Worm (Caenorhabditis elegans) whole organism, mixed stage, embryonic: ENCODE results near the gene T11F9.1.

Experiments
- M03D4.4 ChIP-seq: sonication (generic microtip); optimal IDR thresholded peaks from 2 replicates; lab custom pipeline; 2017; ENCODE audit warnings: mild to moderate bottlenecking, missing genetic modification characterization, missing compliant biosample characterization
- bed-3 ChIP-seq: fragments of 200-800 bp; sonication (Bioruptor generic); optimal IDR thresholded peaks from 3 replicates; lab custom pipeline; 2018; ENCODE audit warnings: mild to moderate bottlenecking, missing genetic modification characterization, moderate library complexity, missing compliant biosample characterization
- blmp-1 ChIP-seq: fragments of 150-350 bp; optimal IDR thresholded peaks from 2 replicates; lab custom pipeline; 2014; ENCODE audit warnings: missing biosample characterization, missing genetic modification characterization
- ceh-39 ChIP-seq: fragments of 150-350 bp; optimal IDR thresholded peaks from 2 replicates; lab custom pipeline; 2014; ENCODE audit warnings: missing biosample characterization, missing genetic modification characterization
- ceh-83 ChIP-seq: fragments of 200-800 bp; sonication (Bioruptor generic); optimal IDR thresholded peaks from 2 replicates; lab custom pipeline; 2018; ENCODE audit warnings: mild to moderate bottlenecking, missing genetic modification characterization, missing compliant biosample characterization
- ces-1 ChIP-seq: fragments of 150-350 bp; optimal IDR thresholded peaks from 2 replicates; lab custom pipeline; 2014; ENCODE audit warnings: missing biosample characterization, missing genetic modification reagents, missing genetic modification characterization
- cnd-1 ChIP-seq: fragments of 200-800 bp; sonication (Bioruptor generic); optimal IDR thresholded peaks from 2 replicates; lab custom pipeline; 2018; ENCODE audit warnings: mild to moderate bottlenecking, missing genetic modification characterization, missing compliant biosample characterization
- drap-1 ChIP-seq: fragments of 200-800 bp; sonication (Bioruptor generic); optimal IDR thresholded peaks from 3 replicates; lab custom pipeline; 2018; ENCODE audit warnings: mild to moderate bottlenecking, missing genetic modification characterization, missing compliant biosample characterization
- elt-3 ChIP-seq: fragments of 150-350 bp; optimal IDR thresholded peaks from 2 replicates; lab custom pipeline; 2014; ENCODE audit warnings: missing biosample characterization, missing genetic modification characterization
- flh-1 ChIP-seq: fragments of 200-800 bp; sonication (Bioruptor generic); optimal IDR thresholded peaks from 2 replicates; lab custom pipeline; 2018; ENCODE audit warnings: mild to moderate bottlenecking, missing genetic modification characterization, moderate library complexity, missing compliant biosample characterization
- ham-2 ChIP-seq: fragments of 200-800 bp; sonication (Bioruptor generic); optimal IDR thresholded peaks from 2 replicates; lab custom pipeline; 2018; ENCODE audit warnings: mild to moderate bottlenecking, missing genetic modification characterization, missing compliant biosample characterization
- hlh-1 ChIP-seq: fragments of 150-350 bp; optimal IDR thresholded peaks from 2 replicates; lab custom pipeline; 2014; ENCODE audit warnings: missing biosample characterization, missing genetic modification reagents, missing genetic modification characterization
- lin-13 ChIP-seq: fragments of 150-350 bp; optimal IDR thresholded peaks from 2 replicates; lab custom pipeline; 2014; ENCODE audit warnings: missing biosample characterization, missing genetic modification characterization
- lin-32 ChIP-seq: fragments of 200-800 bp; sonication (Bioruptor generic); optimal IDR thresholded peaks from 2 replicates; lab custom pipeline; 2018; ENCODE audit warnings: mild to moderate bottlenecking, missing genetic modification characterization, missing compliant biosample characterization
- lsy-2 ChIP-seq: fragments of 150-350 bp; optimal IDR thresholded peaks from 2 replicates; lab custom pipeline; 2014; ENCODE audit warnings: missing biosample characterization, missing genetic modification characterization
- mab-5 ChIP-seq: fragments of 150-350 bp; optimal IDR thresholded peaks from 2 replicates; lab custom pipeline; 2014; ENCODE audit warnings: missing biosample characterization, missing genetic modification characterization
- mep-1 ChIP-seq: fragments of 150-350 bp; optimal IDR thresholded peaks from 2 replicates; lab custom pipeline; 2017; ENCODE audit warnings: missing biosample characterization, missing genetic modification reagents, missing genetic modification characterization, inconsistent platforms
- mls-2 ChIP-seq: sonication (generic microtip); optimal IDR thresholded peaks from 2 replicates; lab custom pipeline; 2016; ENCODE audit warnings: mild to moderate bottlenecking, missing genetic modification characterization, moderate library complexity, missing compliant biosample characterization
- nhr-12 ChIP-seq: fragments of 150-350 bp; optimal IDR thresholded peaks from 2 replicates; lab custom pipeline; 2014; ENCODE audit warnings: missing biosample characterization, missing genetic modification characterization
- nhr-2 ChIP-seq: fragments of 150-350 bp; optimal IDR thresholded peaks from 2 replicates; lab custom pipeline; 2014; ENCODE audit warnings: missing biosample characterization, missing genetic modification characterization
- nhr-237 ChIP-seq: fragments of 150-350 bp; optimal IDR thresholded peaks from 2 replicates; lab custom pipeline; 2014; ENCODE audit warnings: missing biosample characterization, missing genetic modification characterization
- nhr-28 ChIP-seq: fragments of 150-350 bp; optimal IDR thresholded peaks from 2 replicates; lab custom pipeline; 2014; ENCODE audit warnings: missing biosample characterization, missing genetic modification characterization
- nhr-76 ChIP-seq: sonication (generic microtip); optimal IDR thresholded peaks from 2 replicates; lab custom pipeline; 2017; ENCODE audit warnings: missing biosample characterization, missing genetic modification characterization
- pha-4 ChIP-seq: fragments of 150-350 bp; optimal IDR thresholded peaks from 2 replicates; lab custom pipeline; 2018; ENCODE audit warnings: missing biosample characterization, missing genetic modification reagents, missing genetic modification characterization
- sem-2 ChIP-seq: fragments of 200-800 bp; sonication (Bioruptor generic); optimal IDR thresholded peaks from 2 replicates; lab custom pipeline; 2018; ENCODE audit warnings: mild to moderate bottlenecking, missing genetic modification characterization, missing compliant biosample characterization
- snpc-4 ChIP-seq: fragments of 150-350 bp; optimal IDR thresholded peaks from 2 replicates; lab custom pipeline; 2014; ENCODE audit warnings: missing biosample characterization, missing genetic modification characterization
- sptf-1 ChIP-seq: sonication (generic microtip); optimal IDR thresholded peaks from 2 replicates; lab custom pipeline; 2017; ENCODE audit warnings: mild to moderate bottlenecking, missing genetic modification characterization, moderate library complexity, missing compliant biosample characterization
- tbx-8 ChIP-seq: fragments of 200-800 bp; sonication (Bioruptor generic); optimal IDR thresholded peaks from 2 replicates; lab custom pipeline; 2018; ENCODE audit warnings: mild to moderate bottlenecking, missing genetic modification characterization, moderate library complexity, missing compliant biosample characterization
- unc-120 ChIP-seq: sonication (generic microtip); optimal IDR thresholded peaks from 2 replicates; lab custom pipeline; 2017; ENCODE audit warnings: missing genetic modification characterization, missing compliant biosample characterization; ENCODE audit not compliant: poor library complexity, severe bottlenecking
- unc-39 ChIP-seq: fragments of 150-350 bp; optimal IDR thresholded peaks from 2 replicates; lab custom pipeline; 2014; ENCODE audit warnings: missing biosample characterization, missing genetic modification characterization
- unc-62 ChIP-seq: fragments of 150-350 bp; optimal IDR thresholded peaks from 2 replicates; lab custom pipeline; 2014; ENCODE audit warnings: missing biosample characterization, missing genetic modification reagents, missing genetic modification characterization
- zip-8 ChIP-seq: fragments of 150-350 bp; optimal IDR thresholded peaks from 2 replicates; lab custom pipeline; 2014; ENCODE audit warnings: missing biosample characterization, missing genetic modification characterization
- ztf-11 ChIP-seq: fragments of 150-350 bp; optimal IDR thresholded peaks from 2 replicates; lab custom pipeline; 2014; ENCODE audit warnings: missing biosample characterization, missing genetic modification characterization

Gene T11F9.1

ce11 chrV:11459255-11459654 lies at the start of gene T11F9.1:
Gene T11F9.1, plus strand, starts transcription at chrV:11459555.
- TF ChIP-seq elt-3 (tag; lab: Kevin White, UChicago) (no peak), bed-3 (GFP tag; lab: Kevin White, UChicago) (no peak), nhr-28 (tag; lab: Kevin White, UChicago) (no peak), zip-8 (tag; lab: Kevin White, UChicago) (no peak), snpc-4 (tag; lab: Kevin White, UChicago) (no peak), mab-5 (no peak), nhr-237 (tag; lab: Kevin White, UChicago) (no peak), sptf-1 (tag; lab: Kevin White, UChicago) (no peak), unc-39 (tag; lab: Kevin White, UChicago) (no peak), blmp-1 (no peak), nhr-2 (tag; lab: Kevin White, UChicago) (no peak), ztf-11 (no peak), tbx-8 (no peak)

DNA sequence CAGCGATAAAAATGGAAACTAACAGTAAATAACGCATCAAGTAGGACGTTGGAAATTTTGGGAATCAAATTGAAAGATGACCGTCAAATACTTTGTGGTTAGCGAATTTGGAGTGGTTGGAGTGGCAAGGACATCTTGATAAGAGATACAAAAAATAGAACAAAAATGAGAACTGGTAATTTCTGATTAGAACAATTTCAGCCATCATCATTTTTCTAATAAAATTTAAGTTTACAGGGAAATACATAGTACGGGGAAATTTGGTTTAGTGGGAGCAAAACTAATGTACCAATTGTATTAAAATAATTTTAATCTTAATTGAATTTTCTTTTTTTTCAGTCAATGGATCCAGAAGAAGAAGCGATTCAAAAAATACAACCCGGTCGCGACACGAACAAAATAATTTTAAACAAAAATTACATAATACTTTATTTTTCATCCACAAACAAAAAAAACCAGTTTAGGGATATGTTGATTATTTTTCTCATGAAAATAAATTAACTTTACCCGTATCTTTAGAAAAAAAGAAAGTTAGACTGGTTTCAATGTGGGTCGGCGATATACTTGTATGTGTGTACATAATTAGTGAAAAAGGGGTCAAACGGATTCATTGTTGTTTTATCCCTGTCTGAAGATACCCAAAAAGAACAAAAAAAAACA lies 48.3 kb upstream of the T11F9.1 start, which contains the start of the genes K03B8.8 and grl-3:
K03B8.8 (minus strand) TSS at position 101 of the 660 bp plus-strand sequence.
grl-3 (plus strand) TSS at position 610 of the 660 bp plus-strand sequence.
- no peak for TF ChIP-seq lin-13
- no peak for TF ChIP-seq mep-1 (tag; lab: Kevin White, UChicago)
- TF ChIP-seq ceh-39 (tag; lab: Kevin White, UChicago), result no peak
- no peak for TF ChIP-seq nhr-237 (tag; lab: Kevin White, UChicago)
- TF ChIP-seq unc-62 (GFP tag; lab: Kevin White, UChicago), result no peak
- no peak for TF ChIP-seq hlh-1 (tag; lab: Kevin White, UChicago)
- TF ChIP-seq drap-1 (GFP tag; lab: Kevin White, UChicago), result no peak

DNA sequence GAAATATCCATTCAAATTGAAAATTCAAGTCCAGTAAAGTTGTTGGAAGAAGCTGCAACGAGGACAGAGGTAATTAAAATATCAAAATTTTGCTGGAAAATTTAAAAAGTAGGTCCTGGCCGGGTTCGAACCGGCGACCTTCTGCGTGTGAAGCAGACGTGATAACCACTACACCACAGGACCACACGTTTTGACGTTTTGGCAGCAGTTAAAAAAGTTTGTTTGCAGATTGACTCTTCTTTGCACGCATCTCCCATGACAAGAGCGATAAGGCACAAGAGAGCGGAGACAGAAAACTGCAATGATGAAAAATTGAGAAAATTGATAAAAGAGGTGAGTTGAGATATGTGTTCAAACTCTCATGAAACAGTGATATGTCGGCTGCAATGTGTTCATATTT lies 47.2 kb upstream of the T11F9.1 start:
- TF ChIP-seq M03D4.4 (tag; lab: Kevin White, UChicago) (no peak), ceh-83 (GFP tag; lab: Kevin White, UChicago) (no peak), ceh-39 (tag; lab: Kevin White, UChicago) (no peak), lsy-2 (tag; lab: Kevin White, UChicago) (no peak), nhr-28 (tag; lab: Kevin White, UChicago) (no peak), nhr-12 (tag; lab: Kevin White, UChicago) (no peak), nhr-76 (tag; lab: Kevin White, UChicago) (no peak), mls-2 (tag; lab: Kevin White, UChicago) (no peak), blmp-1 (no peak), sptf-1 (tag; lab: Kevin White, UChicago) (no peak), mep-1 (tag; lab: Kevin White, UChicago) (no peak), unc-62 (GFP tag; lab: Kevin White, UChicago) (no peak), nhr-237 (tag; lab: Kevin White, UChicago) (no peak), snpc-4 (tag; lab: Kevin White, UChicago) (no peak), flh-1 (GFP tag; lab: Kevin White, UChicago) (no peak), lin-32 (GFP tag; lab: Kevin White, UChicago) (no peak), unc-120 (tag; lab: Kevin White, UChicago) (no peak)

ce11 chrV:11415059-11415458 lies 44.3 kb upstream of the T11F9.1 start, which contains the start of gene deg-3:
Gene deg-3, minus strand, starts transcription at chrV:11415159.
- TF ChIP-seq pha-4 (tag; lab: Kevin White, UChicago) (no peak), nhr-28 (tag; lab: Kevin White, UChicago) (no peak), lin-32 (GFP tag; lab: Kevin White, UChicago) (no peak), M03D4.4 (tag; lab: Kevin White, UChicago) (no peak), nhr-12 (tag; lab: Kevin White, UChicago) (no peak), hlh-1 (tag; lab: Kevin White, UChicago) (no peak), lin-13 (no peak), drap-1 (GFP tag; lab: Kevin White, UChicago) (no peak), ham-2 (GFP tag; lab: Kevin White, UChicago) (no peak), cnd-1 (tag; lab: Kevin White, UChicago) (no peak), elt-3 (tag; lab: Kevin White, UChicago) (no peak), lsy-2 (tag; lab: Kevin White, UChicago) (no peak), ztf-11 (no peak), sem-2 (GFP tag; lab: Kevin White, UChicago) (no peak), unc-120 (tag; lab: Kevin White, UChicago) (no peak), mls-2 (tag; lab: Kevin White, UChicago) (no peak), ces-1 (GFP tag; lab: Kevin White, UChicago) (no peak)
- TF ChIP-seq, all 35 proteins: peak for 0
